In genomic region chrX:13811929-13812328, ce11 we compare ENCODE assay signal across 5 worm cellular contexts.
A peak's percentile ranks its signal among the peaks of the same experiment; 100 is the strongest.
TF ChIP-seq lines count a peak whose summit lies in the region.

No protein-coding gene starts in this region.

TF ChIP-seq in whole organism, L1 larva, 84 proteins besides CTCF, POLR2A, EP300 and RAD21:
- TF ChIP-seq efl-1 (optimal IDR thresholded peaks at IDR 0.05; lab: Kevin White, UChicago): no peak
- TF ChIP-seq efl-1 (GFP tag; optimal IDR thresholded peaks at IDR 0.05 in 1 of 2; lab: Kevin White, UChicago): peak in 1 of 2 experiments; percentile 2
- no peak for TF ChIP-seq blmp-1 (tag; optimal IDR thresholded peaks at IDR 0.05; lab: Kevin White, UChicago)
- no peak for TF ChIP-seq grh-1 (GFP tag; IDR thresholded peaks at IDR 0.05; lab: Robert Waterston, UW)
- TF ChIP-seq lin-14 (GFP tag; optimal IDR thresholded peaks at IDR 0.05; lab: Kevin White, UChicago): peak; percentile 81
- no peak for TF ChIP-seq fos-1 (tag; optimal IDR thresholded peaks at IDR 0.05; lab: Kevin White, UChicago)
- no peak for TF ChIP-seq sptf-1 (tag; optimal IDR thresholded peaks at IDR 0.05; lab: Kevin White, UChicago)
- TF ChIP-seq nhr-76 (tag; optimal IDR thresholded peaks at IDR 0.05; lab: Kevin White, UChicago): no peak

TF ChIP-seq in whole organism, L2 larva, 48 proteins besides CTCF, POLR2A, EP300 and RAD21 (continues in another document):
- no peak for TF ChIP-seq R02D3.7 (tag; optimal IDR thresholded peaks at IDR 0.05; lab: Kevin White, UChicago)
- TF ChIP-seq ceh-82 (tag; optimal IDR thresholded peaks at IDR 0.05; lab: Kevin White, UChicago): no peak
- no peak for TF ChIP-seq ztf-4 (tag; optimal IDR thresholded peaks at IDR 0.05; lab: Kevin White, UChicago)
- TF ChIP-seq elt-1 (tag; optimal IDR thresholded peaks at IDR 0.05; lab: Kevin White, UChicago): no peak
- TF ChIP-seq sem-4 (tag; optimal IDR thresholded peaks at IDR 0.05; lab: Kevin White, UChicago): no peak
- TF ChIP-seq blmp-1 (tag; optimal IDR thresholded peaks at IDR 0.05; lab: Kevin White, UChicago; ENCODE audit: insufficient read depth): no peak
- no peak for TF ChIP-seq lin-11 (tag; optimal IDR thresholded peaks at IDR 0.05; lab: Kevin White, UChicago)
- no peak for TF ChIP-seq unc-39 (tag; optimal IDR thresholded peaks at IDR 0.05; lab: Kevin White, UChicago)
- no peak for TF ChIP-seq gmeb-1 (tag; optimal IDR thresholded peaks at IDR 0.05; lab: Kevin White, UChicago)
- TF ChIP-seq elt-3 (tag; optimal IDR thresholded peaks at IDR 0.05; lab: Kevin White, UChicago): no peak
- no peak for TF ChIP-seq skn-1 (tag; optimal IDR thresholded peaks at IDR 0.05; lab: Kevin White, UChicago)
- TF ChIP-seq nhr-25 (tag; optimal IDR thresholded peaks at IDR 0.05; lab: Kevin White, UChicago): no peak
- no peak for TF ChIP-seq egl-27 (tag; optimal IDR thresholded peaks at IDR 0.05; lab: Kevin White, UChicago)
- TF ChIP-seq nhr-21 (tag; optimal IDR thresholded peaks at IDR 0.05; lab: Kevin White, UChicago): no peak
- no peak for TF ChIP-seq nhr-11 (tag; optimal IDR thresholded peaks at IDR 0.05; lab: Kevin White, UChicago)
- no peak for TF ChIP-seq dmd-4 (tag; optimal IDR thresholded peaks at IDR 0.05; lab: Kevin White, UChicago)
- no peak for TF ChIP-seq lin-13 (GFP tag; optimal IDR thresholded peaks at IDR 0.05; lab: Kevin White, UChicago)
- TF ChIP-seq snpc-4 (tag; optimal IDR thresholded peaks at IDR 0.05; lab: Kevin White, UChicago): no peak
- TF ChIP-seq alr-1 (tag; optimal IDR thresholded peaks at IDR 0.05; lab: Kevin White, UChicago): no peak
- no peak for TF ChIP-seq sma-3 (GFP tag; optimal IDR thresholded peaks at IDR 0.05; lab: Kevin White, UChicago)
- no peak for TF ChIP-seq mab-5 (tag; optimal IDR thresholded peaks at IDR 0.05; lab: Kevin White, UChicago)
- TF ChIP-seq F13H6.1 (tag; optimal IDR thresholded peaks at IDR 0.05; lab: Kevin White, UChicago): no peak
- no peak for TF ChIP-seq mdl-1 (tag; optimal IDR thresholded peaks at IDR 0.05; lab: Kevin White, UChicago)

TF ChIP-seq in whole organism, L3 larva, 47 proteins besides CTCF, POLR2A, EP300 and RAD21:
- TF ChIP-seq mdl-1 (tag; optimal IDR thresholded peaks at IDR 0.05; lab: Kevin White, UChicago) (no peak), egl-5 (tag; optimal IDR thresholded peaks at IDR 0.05; lab: Kevin White, UChicago) (peak; percentile 44), nfya-1 (tag; optimal IDR thresholded peaks at IDR 0.05; lab: Kevin White, UChicago; ENCODE audit: insufficient read depth) (peak; percentile 44), fos-1 (tag; optimal IDR thresholded peaks at IDR 0.05; lab: Kevin White, UChicago) (no peak), aly-2 (tag; optimal IDR thresholded peaks at IDR 0.05; lab: Kevin White, UChicago) (no peak), fkh-10 (GFP tag; optimal IDR thresholded peaks at IDR 0.05; lab: Kevin White, UChicago) (no peak), hmg-11 (tag; optimal IDR thresholded peaks at IDR 0.05; lab: Kevin White, UChicago) (peak; percentile 35), unc-39 (tag; optimal IDR thresholded peaks at IDR 0.05; lab: Kevin White, UChicago) (no peak), pha-4 (tag; optimal IDR thresholded peaks at IDR 0.05; lab: Kevin White, UChicago) (peak; percentile 57), lin-39 (tag; optimal IDR thresholded peaks at IDR 0.05; lab: Kevin White, UChicago) (peak; percentile 1)

TF ChIP-seq in whole organism, L4 larva, 104 proteins besides CTCF, POLR2A, EP300 and RAD21:
- no peak for TF ChIP-seq nhr-77 (tag; optimal IDR thresholded peaks at IDR 0.05; lab: Kevin White, UChicago)
- TF ChIP-seq duxl-1 (tag; optimal IDR thresholded peaks at IDR 0.05; lab: Kevin White, UChicago; ENCODE audit: poor library complexity): no peak
- no peak for TF ChIP-seq F10B5.3 (tag; optimal IDR thresholded peaks at IDR 0.05; lab: Kevin White, UChicago)
- no peak for TF ChIP-seq egl-27 (tag; optimal IDR thresholded peaks at IDR 0.05; lab: Kevin White, UChicago)
- TF ChIP-seq ama-1 (optimal IDR thresholded peaks at IDR 0.05; lab: Kevin White, UChicago): no peak
- no peak for TF ChIP-seq ZK546.5 (tag; optimal IDR thresholded peaks at IDR 0.05; lab: Kevin White, UChicago)
- peak; percentile 2 for TF ChIP-seq fkh-10 (GFP tag; optimal IDR thresholded peaks at IDR 0.05; lab: Kevin White, UChicago)
- 0 out of 2 replicates have a peak, but pooled peaks have one; percentile 5 for TF ChIP-seq dmd-6 (GFP tag; IDR thresholded peaks at IDR 0.05; lab: Robert Waterston, UW)
- 0 out of 2 replicates have a peak, but pooled peaks have one; percentile 20 for TF ChIP-seq hmg-1.1 (GFP tag; IDR thresholded peaks at IDR 0.05; lab: Robert Waterston, UW)
- TF ChIP-seq hif-1 (tag; optimal IDR thresholded peaks at IDR 0.05; lab: Kevin White, UChicago): peak in 1 of 2 experiments; percentile 24
- TF ChIP-seq ctbp-1 (GFP tag; IDR thresholded peaks at IDR 0.05; lab: Robert Waterston, UW): no peak
- TF ChIP-seq daf-16 (GFP tag; optimal IDR thresholded peaks at IDR 0.05; lab: Kevin White, UChicago): peak in 1 of 2 experiments; percentile 22
- TF ChIP-seq daf-16 (tag; optimal IDR thresholded peaks at IDR 0.05; lab: Kevin White, UChicago): no peak
- TF ChIP-seq lin-1 (GFP tag; IDR thresholded peaks at IDR 0.05; lab: Robert Waterston, UW): no peak

TF ChIP-seq in whole organism, young adult, 124 proteins besides CTCF, POLR2A, EP300 and RAD21:
- no peak for TF ChIP-seq let-607 (tag; optimal IDR thresholded peaks at IDR 0.05; lab: Kevin White, UChicago)
- TF ChIP-seq somi-1 (GFP tag; optimal IDR thresholded peaks at IDR 0.05; lab: Kevin White, UChicago): peak; percentile 47
- no peak for TF ChIP-seq nhr-120 (GFP tag; IDR thresholded peaks at IDR 0.05; lab: Robert Waterston, UW)
- peak; percentile 5 for TF ChIP-seq K12H6.12 (tag; optimal IDR thresholded peaks at IDR 0.05; lab: Kevin White, UChicago)
